Fruit fly (Drosophila melanogaster): Measurements from ENCODE around the gene CG31635.

CG31635 gene

DNA sequence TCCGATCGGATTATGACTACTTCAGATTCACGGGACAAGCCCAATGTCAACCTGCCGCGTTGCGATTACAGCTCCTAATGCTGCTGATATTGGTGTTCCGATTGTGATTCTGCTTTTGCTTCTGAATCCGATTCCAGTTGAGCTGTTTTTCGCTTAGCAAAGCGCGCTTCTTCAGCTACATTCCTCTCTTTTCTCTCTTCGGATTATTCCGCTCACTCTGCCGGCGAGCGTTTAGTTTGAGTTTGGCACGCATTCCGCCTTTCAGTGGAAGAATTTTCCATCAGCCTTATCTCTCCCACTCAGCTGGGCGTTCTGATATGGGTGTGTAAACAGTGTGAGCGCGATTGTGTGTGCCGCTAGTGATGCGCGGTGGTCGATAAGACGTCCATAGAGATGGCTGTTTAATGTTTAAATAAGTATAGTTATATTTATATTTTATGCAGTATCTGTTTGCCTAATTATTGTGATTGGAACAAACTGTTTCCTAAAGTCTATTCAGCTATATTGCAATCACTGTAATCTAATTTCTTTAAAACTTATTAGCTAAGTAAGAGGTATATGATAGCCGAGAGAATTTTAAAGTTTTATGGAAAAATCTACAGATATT, 18.9 kb upstream of the CG31635 start, which contains the start of gene Galt (continued):
- TF ChIP-seq Bdp1 (GFP tag; optimal IDR thresholded peaks at IDR 0.05) = no peak
- TF ChIP-seq MBD-R2 (GFP tag; IDR thresholded peaks at IDR 0.05) = peak; percentile 74
- TF ChIP-seq grau (tag; optimal IDR thresholded peaks at IDR 0.05) = peak; percentile 50
- no peak for TF ChIP-seq ab (GFP tag; optimal IDR thresholded peaks at IDR 0.05)
- 0 out of 2 replicates have a peak, but pooled peaks have one; percentile 16 for TF ChIP-seq CG4360 (GFP tag; IDR thresholded peaks at IDR 0.05)
- no peak for TF ChIP-seq slou (GFP tag; optimal IDR thresholded peaks at IDR 0.05)
- TF ChIP-seq Stat92E (GFP tag; optimal IDR thresholded peaks at IDR 0.05) = no peak
- peak; percentile 84 for TF ChIP-seq CG34224 (GFP tag; IDR thresholded peaks at IDR 0.05; ENCODE audit: partially characterized antibody)
- TF ChIP-seq cwo (GFP tag; optimal IDR thresholded peaks at IDR 0.05) = peak; percentile 38
- TF ChIP-seq CG9609 (GFP tag; optimal IDR thresholded peaks at IDR 0.05) = no peak
- TF ChIP-seq CG14710 (tag; optimal IDR thresholded peaks at IDR 0.05) = peak; percentile 68
- no peak for TF ChIP-seq CG3847 (GFP tag; IDR thresholded peaks at IDR 0.05)
- no peak for TF ChIP-seq ewg (GFP tag; optimal IDR thresholded peaks at IDR 0.05)
- TF ChIP-seq CG6813 (GFP tag; optimal IDR thresholded peaks at IDR 0.05) = no peak
- no peak for TF ChIP-seq fd102C (GFP tag; optimal IDR thresholded peaks at IDR 0.05)
- TF ChIP-seq Fer1 (GFP tag; optimal IDR thresholded peaks at IDR 0.05) = peak; percentile 68
- TF ChIP-seq CG10321 (GFP tag; IDR thresholded peaks at IDR 0.05) = no peak
- peak; percentile 59; the same call in 1 of the 3 replicates for TF ChIP-seq CG34422 (GFP tag; IDR thresholded peaks at IDR 0.05)
- TF ChIP-seq CG9817 (tag; optimal IDR thresholded peaks at IDR 0.05) = peak; percentile 31
- TF ChIP-seq CG11247 (GFP tag; IDR thresholded peaks at IDR 0.05) = no peak
- TF ChIP-seq CG3163 (GFP tag; optimal IDR thresholded peaks at IDR 0.05) = peak; percentile 61
- TF ChIP-seq CG10959 (GFP tag; IDR thresholded peaks at IDR 0.05) = no peak
- TF ChIP-seq grn (GFP tag; optimal IDR thresholded peaks at IDR 0.05) = peak; percentile 93
- peak; percentile 19 for TF ChIP-seq CG17359 (tag; optimal IDR thresholded peaks at IDR 0.05)
- peak; percentile 51; the same call in 1 of the 2 replicates for TF ChIP-seq vvl (GFP tag; IDR thresholded peaks at IDR 0.05)
- peak in 1 of 3 experiments; percentile 31 for TF ChIP-seq lola (GFP tag; optimal IDR thresholded peaks at IDR 0.05)
- TF ChIP-seq stc (GFP tag; IDR thresholded peaks at IDR 0.05) = no peak; the same call in 1 of the 2 replicates
- TF ChIP-seq Rx (GFP tag; IDR thresholded peaks at IDR 0.05) = no peak
- no peak for TF ChIP-seq CkIIα-i1 (GFP tag; IDR thresholded peaks at IDR 0.05)
- no peak for TF ChIP-seq CG8944 (GFP tag; optimal IDR thresholded peaks at IDR 0.05)
- TF ChIP-seq ERR (GFP tag; optimal IDR thresholded peaks at IDR 0.05) = peak; percentile 31
- no peak for TF ChIP-seq pnt (GFP tag; optimal IDR thresholded peaks at IDR 0.05)
- TF ChIP-seq Max (GFP tag; optimal IDR thresholded peaks at IDR 0.05) = peak; percentile 30
- no peak for TF ChIP-seq ttk (GFP tag; IDR thresholded peaks at IDR 0.05)
- TF ChIP-seq gsb-n (tag; optimal IDR thresholded peaks at IDR 0.05) = peak; percentile 19
- TF ChIP-seq Fer3 (tag; optimal IDR thresholded peaks at IDR 0.05) = peak; percentile 2
- no peak for TF ChIP-seq CG6654 (GFP tag; optimal IDR thresholded peaks at IDR 0.05)
- peak; percentile 19 for TF ChIP-seq lbe (GFP tag; optimal IDR thresholded peaks at IDR 0.05)
- TF ChIP-seq Poxn (GFP tag; IDR thresholded peaks at IDR 0.05) = no peak
- TF ChIP-seq Myb (GFP tag; optimal IDR thresholded peaks at IDR 0.05) = no peak
- TF ChIP-seq Optix (GFP tag; IDR thresholded peaks at IDR 0.05) = no peak
- TF ChIP-seq gfzf (GFP tag; optimal IDR thresholded peaks at IDR 0.05) = no peak
- TF ChIP-seq sna (GFP tag; IDR thresholded peaks at IDR 0.05; ENCODE audit: partially characterized antibody) = peak; percentile 80; the same call in 1 of the 2 replicates
- TF ChIP-seq TFAM (GFP tag; optimal IDR thresholded peaks at IDR 0.05) = no peak
- TF ChIP-seq fu2 (GFP tag; optimal IDR thresholded peaks at IDR 0.05) = no peak
- TF ChIP-seq CG11695 (GFP tag; IDR thresholded peaks at IDR 0.05) = 0 out of 3 replicates have a peak, but pooled peaks have one; percentile 31
- no peak for TF ChIP-seq Blimp-1 (GFP tag; optimal IDR thresholded peaks at IDR 0.05)
- TF ChIP-seq Atf6 (GFP tag; IDR thresholded peaks at IDR 0.05) = no peak
- no peak for TF ChIP-seq mam (GFP tag; optimal IDR thresholded peaks at IDR 0.05)
- TF ChIP-seq CG7372 (GFP tag; IDR thresholded peaks at IDR 0.05) = no peak

Measured in whole organism, embryonic.